Worm (Caenorhabditis elegans): ENCODE measurements around the gene irld-47.
A peak's percentile ranks its signal among the peaks of the same experiment; 100 is the strongest.

irld-47 gene

ce11 chrII:7810162-7810868 lies 12.0 kb downstream of the irld-47 start:
- peak; percentile 29 for TF ChIP-seq duxl-1 (tag; optimal IDR thresholded peaks at IDR 0.05; ENCODE audit: poor library complexity)
- no peak for TF ChIP-seq F26F4.8 (GFP tag; conservative IDR thresholded peaks at IDR 0.05)
- no peak for TF ChIP-seq pha-4 (GFP tag; IDR thresholded peaks at IDR 0.05)
- TF ChIP-seq pha-4 (tag; optimal IDR thresholded peaks at IDR 0.05), result peak; percentile 66
- TF ChIP-seq jun-1 (tag; optimal IDR thresholded peaks at IDR 0.05), result no peak
- TF ChIP-seq madf-9 (GFP tag; conservative IDR thresholded peaks at IDR 0.05), result no peak
- TF ChIP-seq nhr-10 (tag; optimal IDR thresholded peaks at IDR 0.05), result no peak
- TF ChIP-seq dve-1 (tag; optimal IDR thresholded peaks at IDR 0.05; ENCODE audit: insufficient read depth), result peak; percentile 16
- TF ChIP-seq zfp-2 (tag; optimal IDR thresholded peaks at IDR 0.05), result no peak
- peak; percentile 20 for TF ChIP-seq mes-2 (tag; optimal IDR thresholded peaks at IDR 0.05; ENCODE audit: poor library complexity, severe bottlenecking)
- TF ChIP-seq attf-4 (tag; optimal IDR thresholded peaks at IDR 0.05), result peak; percentile 11
- peak; percentile 19 for TF ChIP-seq nhr-28 (tag; optimal IDR thresholded peaks at IDR 0.05)
- peak; percentile 70 for TF ChIP-seq nhr-6 (tag; optimal IDR thresholded peaks at IDR 0.05)
- peak; percentile 8 for TF ChIP-seq aha-1 (tag)
- no peak for TF ChIP-seq zip-11 (GFP tag; IDR thresholded peaks at IDR 0.05)
- TF ChIP-seq daf-16 (GFP tag; optimal IDR thresholded peaks at IDR 0.05), result no peak
- no peak for TF ChIP-seq daf-16 (tag; optimal IDR thresholded peaks at IDR 0.05)
- TF ChIP-seq unc-62 (GFP tag; optimal IDR thresholded peaks at IDR 0.05 in 1 of 2), result peak in 1 of 2 experiments; percentile 37
- no peak for TF ChIP-seq unc-62 (tag; optimal IDR thresholded peaks at IDR 0.05)
- TF ChIP-seq R02D3.7 (tag; optimal IDR thresholded peaks at IDR 0.05), result no peak
- TF ChIP-seq lsy-2 (tag; optimal IDR thresholded peaks at IDR 0.05), result peak in 1 of 2 experiments; percentile 45
- TF ChIP-seq cey-2 (tag; optimal IDR thresholded peaks at IDR 0.05; ENCODE audit: borderline replicate concordance, insufficient read depth), result no peak
- no peak for TF ChIP-seq set-16 (GFP tag; IDR thresholded peaks at IDR 0.05)
- TF ChIP-seq hlh-11 (tag; optimal IDR thresholded peaks at IDR 0.05), result peak; percentile 7

DNA sequence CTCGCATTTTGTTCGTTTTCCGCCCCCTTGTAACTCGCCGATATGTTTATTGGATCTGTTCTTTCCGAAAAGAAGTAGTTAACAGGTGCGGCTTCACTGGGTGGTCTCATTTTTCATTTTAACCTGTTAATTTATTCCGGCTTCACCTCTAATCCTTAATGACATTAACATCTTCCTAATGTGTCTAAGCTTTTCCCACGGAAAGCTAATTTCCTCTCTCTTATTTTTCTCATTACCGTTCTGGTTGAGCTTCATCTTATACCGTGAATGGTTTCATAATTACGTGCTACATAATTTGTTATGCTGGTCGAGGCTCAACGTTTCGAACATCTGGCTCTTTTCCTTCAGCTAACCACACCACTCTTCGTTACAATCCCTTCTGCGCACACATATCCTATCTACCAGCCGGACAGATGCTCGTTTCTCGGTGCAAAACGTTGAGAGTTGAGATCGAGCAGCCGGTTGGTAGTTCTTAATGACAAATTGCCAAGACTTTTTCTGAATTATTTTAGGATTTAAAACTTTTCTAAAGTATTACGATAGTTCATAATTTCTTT lies 12.9 kb downstream of the irld-47 start:
- TF ChIP-seq madf-5 (GFP tag; IDR thresholded peaks at IDR 0.05) (no peak), dve-1 (tag; optimal IDR thresholded peaks at IDR 0.05; ENCODE audit: insufficient read depth) (no peak), aly-2 (tag; optimal IDR thresholded peaks at IDR 0.05) (no peak), unc-39 (tag; optimal IDR thresholded peaks at IDR 0.05) (no peak), aha-1 (tag) (no peak), set-16 (GFP tag; IDR thresholded peaks at IDR 0.05) (no peak), tag-97 (GFP tag; IDR thresholded peaks at IDR 0.05) (no peak), mep-1 (tag; optimal IDR thresholded peaks at IDR 0.05) (no peak), dpl-1 (GFP tag; optimal IDR thresholded peaks at IDR 0.05) (no peak)

DNA sequence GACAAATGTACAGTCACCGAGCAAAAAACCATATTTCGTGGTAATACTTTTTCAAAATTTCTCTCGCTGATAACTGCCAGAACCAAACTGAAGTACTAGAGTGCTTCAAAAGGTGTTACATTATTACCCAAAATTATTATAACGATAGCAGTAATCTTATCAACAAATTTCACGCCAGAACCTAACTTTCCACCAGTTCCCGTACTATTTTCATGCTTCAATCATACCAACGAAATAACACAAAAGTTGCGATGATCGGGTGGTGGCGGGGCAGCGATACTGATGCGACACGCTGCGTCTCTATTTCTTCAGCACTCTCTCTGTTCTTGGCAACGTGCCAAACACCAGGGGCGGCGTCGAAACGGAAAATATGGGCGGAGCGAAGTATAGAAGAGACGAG lies 13.4 kb downstream of the irld-47 start:
- TF ChIP-seq hmg-1.1 (GFP tag; IDR thresholded peaks at IDR 0.05) (no peak), T20F7.1 (GFP tag; optimal IDR thresholded peaks at IDR 0.05) (peak; percentile 8), cey-2 (tag; optimal IDR thresholded peaks at IDR 0.05; ENCODE audit: borderline replicate concordance, insufficient read depth) (peak; percentile 10), nhr-25 (tag; optimal IDR thresholded peaks at IDR 0.05; ENCODE audit: borderline replicate concordance, insufficient read depth) (no peak), nhr-11 (tag; optimal IDR thresholded peaks at IDR 0.05) (no peak), lin-1 (GFP tag; IDR thresholded peaks at IDR 0.05) (peak; percentile 40; the same call in 1 of the 2 replicates), pha-4 (GFP tag; IDR thresholded peaks at IDR 0.05) (peak; percentile 52; the same call in 1 of the 2 replicates), pha-4 (tag; optimal IDR thresholded peaks at IDR 0.05) (no peak), ceh-44 (GFP tag; IDR thresholded peaks at IDR 0.05) (no peak), spr-3 (GFP tag; optimal IDR thresholded peaks at IDR 0.05) (no peak), mep-1 (tag; optimal IDR thresholded peaks at IDR 0.05) (peak; percentile 23), lin-15B (tag; optimal IDR thresholded peaks at IDR 0.05) (no peak), egl-27 (tag; optimal IDR thresholded peaks at IDR 0.05) (no peak), spr-1 (tag; optimal IDR thresholded peaks at IDR 0.05) (no peak), daf-19 (GFP tag; conservative IDR thresholded peaks at IDR 0.05) (no peak), F44E2.7 (GFP tag; IDR thresholded peaks at IDR 0.05) (no peak), dve-1 (tag; optimal IDR thresholded peaks at IDR 0.05; ENCODE audit: insufficient read depth) (peak; percentile 70), madf-9 (GFP tag; conservative IDR thresholded peaks at IDR 0.05) (0 out of 2 replicates have a peak, but pooled peaks have one; percentile 13), jun-1 (tag; optimal IDR thresholded peaks at IDR 0.05) (peak; percentile 22), mdl-1 (tag; optimal IDR thresholded peaks at IDR 0.05) (peak in 1 of 2 experiments; percentile 31), daf-8 (GFP tag; IDR thresholded peaks at IDR 0.05) (no peak), hlh-30 (tag; optimal IDR thresholded peaks at IDR 0.05; ENCODE audit: insufficient read depth) (no peak), attf-4 (tag; optimal IDR thresholded peaks at IDR 0.05) (no peak), mes-2 (tag; optimal IDR thresholded peaks at IDR 0.05; ENCODE audit: poor library complexity, severe bottlenecking) (peak; percentile 17)
